Fruit fly (Drosophila melanogaster) whole organism, prepupa: ENCODE measurements around the gene CG34043.

Source experiments
- Blimp-1 ChIP-seq: fragments of 200-800 bp; sonication (Bioruptor generic); optimal IDR thresholded peaks from 3 replicates; lab custom pipeline; 2017; ENCODE audit warnings: missing biosample characterization, missing genetic modification characterization, mild to moderate bottlenecking, moderate library complexity, missing genetic modification reagents
- CG10631 ChIP-seq: fragments of 200-800 bp; sonication (Bioruptor generic); optimal IDR thresholded peaks from 2 replicates; lab custom pipeline; 2016; ENCODE audit warnings: missing biosample characterization, missing genetic modification characterization
- CG11762 ChIP-seq: fragments of 200-800 bp; sonication (Bioruptor generic); optimal IDR thresholded peaks from 3 replicates; lab custom pipeline; 2016; ENCODE audit warnings: missing biosample characterization, missing genetic modification characterization; ENCODE audit not compliant: insufficient read depth
- CG11902 ChIP-seq: fragments of 200-800 bp; sonication (Bioruptor generic); optimal IDR thresholded peaks from 3 replicates; lab custom pipeline; 2016; ENCODE audit warnings: missing biosample characterization, missing genetic modification characterization
- CG15336 ChIP-seq: fragments of 200-800 bp; sonication (Bioruptor generic); IDR thresholded peaks from 2 replicates; pipeline ENCODE4 v1.3.6; 2022; ENCODE audit warnings: missing biosample characterization, missing genetic modification characterization
- CG3032 ChIP-seq: fragments of 200-800 bp; optimal IDR thresholded peaks from 2 replicates; lab custom pipeline; 2019; ENCODE audit warnings: missing biosample characterization, mild to moderate bottlenecking, missing genetic modification characterization, moderate library complexity
- CG31627 ChIP-seq: fragments of 200-800 bp; sonication (Bioruptor generic); optimal IDR thresholded peaks from 3 replicates; lab custom pipeline; 2016; ENCODE audit warnings: missing biosample characterization, missing genetic modification characterization
- CG32006 ChIP-seq: fragments of 200-800 bp; sonication (Bioruptor generic); optimal IDR thresholded peaks from 3 replicates; lab custom pipeline; 2017; ENCODE audit warnings: missing biosample characterization, mild to moderate bottlenecking, missing genetic modification characterization
- CG6276 ChIP-seq: fragments of 200-800 bp; sonication (Bioruptor generic); optimal IDR thresholded peaks from 2 replicates; lab custom pipeline; 2017; ENCODE audit warnings: missing biosample characterization, mild to moderate bottlenecking, missing genetic modification characterization
- CG6792 ChIP-seq: fragments of 200-800 bp; sonication (Bioruptor generic); optimal IDR thresholded peaks from 3 replicates; lab custom pipeline; 2016; ENCODE audit warnings: missing biosample characterization, missing genetic modification characterization
- CG6808 ChIP-seq: fragments of 200-800 bp; sonication (Bioruptor generic); optimal IDR thresholded peaks from 3 replicates; lab custom pipeline; 2017; ENCODE audit warnings: missing biosample characterization, missing genetic modification characterization, mild to moderate bottlenecking, moderate library complexity, missing genetic modification reagents
- CG6854 ChIP-seq: fragments of 200-800 bp; sonication (Bioruptor generic); optimal IDR thresholded peaks from 2 replicates; lab custom pipeline; 2017; ENCODE audit warnings: missing biosample characterization, mild to moderate bottlenecking, missing genetic modification characterization
- CG7368 ChIP-seq: fragments of 200-800 bp; sonication (Bioruptor generic); optimal IDR thresholded peaks from 3 replicates; lab custom pipeline; 2016; ENCODE audit warnings: missing biosample characterization, missing genetic modification characterization
- CG8119 ChIP-seq: fragments of 200-800 bp; sonication (Bioruptor generic); IDR thresholded peaks from 3 replicates; pipeline ENCODE4 v1.3.6; 2022; ENCODE audit warnings: missing biosample characterization, missing genetic modification characterization
- CG8319 ChIP-seq: fragments of 200-800 bp; sonication (Bioruptor generic); optimal IDR thresholded peaks from 3 replicates; lab custom pipeline; 2016; ENCODE audit warnings: missing biosample characterization, missing genetic modification characterization
- CG8632 ChIP-seq: fragments of 200-800 bp; sonication (Bioruptor generic); optimal IDR thresholded peaks from 3 replicates; lab custom pipeline; 2016; ENCODE audit warnings: missing biosample characterization, missing genetic modification characterization
- CG9139 ChIP-seq: fragments of 200-800 bp; sonication (Bioruptor generic); optimal IDR thresholded peaks from 3 replicates; lab custom pipeline; 2017; ENCODE audit warnings: missing biosample characterization, mild to moderate bottlenecking, missing genetic modification characterization
- Eip75B ChIP-seq: fragments of 200-800 bp; sonication (Bioruptor generic); optimal IDR thresholded peaks from 3 replicates; lab custom pipeline; 2016; ENCODE audit warnings: missing biosample characterization, missing genetic modification characterization
- Eip93F ChIP-seq: fragments of 200-800 bp; sonication (Bioruptor generic); optimal IDR thresholded peaks from 2 replicates; lab custom pipeline; 2016; ENCODE audit warnings: missing biosample characterization, mild to moderate bottlenecking, missing genetic modification characterization
- Ets21C ChIP-seq: fragments of 200-800 bp; sonication (Bioruptor generic); optimal IDR thresholded peaks from 3 replicates; lab custom pipeline; 2016; ENCODE audit warnings: missing biosample characterization, missing genetic modification characterization
- Ets96B ChIP-seq: fragments of 200-800 bp; optimal IDR thresholded peaks from 2 replicates; lab custom pipeline; 2019; ENCODE audit warnings: missing biosample characterization, mild to moderate bottlenecking, missing genetic modification characterization, moderate library complexity
- Gug ChIP-seq: fragments of 200-800 bp; sonication (Bioruptor generic); IDR thresholded peaks from 2 replicates; pipeline ENCODE4 v1.3.6; 2022; ENCODE audit warnings: missing biosample characterization, missing genetic modification characterization
- Hr39 ChIP-seq: fragments of 200-800 bp; sonication (Bioruptor generic); optimal IDR thresholded peaks from 2 replicates; lab custom pipeline; 2016; ENCODE audit warnings: missing biosample characterization, missing genetic modification characterization
- Hr4 ChIP-seq: fragments of 200-800 bp; sonication (Bioruptor generic); optimal IDR thresholded peaks from 3 replicates; lab custom pipeline; 2016; ENCODE audit warnings: missing biosample characterization, missing genetic modification characterization
- Lpt ChIP-seq: fragments of 200-800 bp; sonication (Bioruptor generic); optimal IDR thresholded peaks from 3 replicates; lab custom pipeline; 2016; ENCODE audit warnings: missing biosample characterization, missing genetic modification characterization
- Met ChIP-seq: fragments of 200-800 bp; sonication (Bioruptor generic); optimal IDR thresholded peaks from 3 replicates; lab custom pipeline; 2016; ENCODE audit warnings: missing biosample characterization, missing genetic modification characterization
- Sox102F ChIP-seq: fragments of 200-800 bp; sonication (Bioruptor generic); optimal IDR thresholded peaks from 2 replicates; lab custom pipeline; 2016; ENCODE audit warnings: missing biosample characterization, mild to moderate bottlenecking, missing genetic modification characterization
- Sox14 ChIP-seq: fragments of 200-800 bp; sonication (Bioruptor generic); optimal IDR thresholded peaks from 3 replicates; lab custom pipeline; 2016; ENCODE audit warnings: missing biosample characterization, missing genetic modification characterization
- Sox15 ChIP-seq: fragments of 200-800 bp; sonication (Bioruptor generic); optimal IDR thresholded peaks from 3 replicates; lab custom pipeline; 2016; ENCODE audit warnings: missing biosample characterization, missing genetic modification characterization
- achi ChIP-seq: fragments of 200-800 bp; sonication (Bioruptor generic); optimal IDR thresholded peaks from 3 replicates; lab custom pipeline; 2016; ENCODE audit warnings: missing biosample characterization, missing genetic modification characterization
- cyc ChIP-seq: fragments of 200-800 bp; sonication (Bioruptor generic); optimal IDR thresholded peaks from 3 replicates; lab custom pipeline; 2016; ENCODE audit warnings: missing biosample characterization, missing genetic modification characterization
- dac ChIP-seq: fragments of 200-800 bp; sonication (Bioruptor generic); optimal IDR thresholded peaks from 2 replicates; lab custom pipeline; 2017; ENCODE audit warnings: missing biosample characterization, mild to moderate bottlenecking, missing genetic modification characterization
- esn ChIP-seq: fragments of 200-800 bp; sonication (Bioruptor generic); optimal IDR thresholded peaks from 2 replicates; lab custom pipeline; 2016; ENCODE audit warnings: missing biosample characterization, mild to moderate bottlenecking, missing genetic modification characterization, moderate library complexity
- fd85E ChIP-seq: fragments of 200-800 bp; sonication (Bioruptor generic); optimal IDR thresholded peaks from 3 replicates; lab custom pipeline; 2016; ENCODE audit warnings: missing biosample characterization, missing genetic modification characterization
- fkh ChIP-seq: fragments of 200-800 bp; sonication (Bioruptor generic); optimal IDR thresholded peaks from 3 replicates; lab custom pipeline; 2017; ENCODE audit warnings: missing biosample characterization, mild to moderate bottlenecking, missing genetic modification characterization, moderate library complexity
- lz ChIP-seq: fragments of 200-800 bp; sonication (Bioruptor generic); optimal IDR thresholded peaks from 3 replicates; lab custom pipeline; 2016; ENCODE audit warnings: missing biosample characterization, missing genetic modification characterization
- net ChIP-seq: fragments of 200-800 bp; sonication (Bioruptor generic); optimal IDR thresholded peaks from 3 replicates; lab custom pipeline; 2016; ENCODE audit warnings: missing biosample characterization, missing genetic modification characterization
- pdm3 ChIP-seq: fragments of 200-800 bp; sonication (Bioruptor generic); optimal IDR thresholded peaks from 3 replicates; lab custom pipeline; 2016; ENCODE audit warnings: missing biosample characterization, missing genetic modification characterization
- spab ChIP-seq: fragments of 200-800 bp; sonication (Bioruptor generic); optimal IDR thresholded peaks from 2 replicates; lab custom pipeline; 2017; ENCODE audit warnings: missing biosample characterization, mild to moderate bottlenecking, missing genetic modification characterization, missing genetic modification reagents
- ss ChIP-seq, 2 experiments: fragments of 200-800 bp; sonication (Bioruptor generic); optimal IDR thresholded peaks; 2 replicates in 1 of 2; 3 replicates in 1 of 2; lab custom pipeline; 2017 to 2018; ENCODE audit warnings: mild to moderate bottlenecking in 2 of 2, missing biosample characterization in 2 of 2, missing genetic modification characterization in 2 of 2, moderate library complexity in 1 of 2
- svp ChIP-seq: fragments of 200-800 bp; sonication (Bioruptor generic); peaks from one replicate; lab custom pipeline; 2016; ENCODE audit warnings: missing biosample characterization, missing genetic modification characterization
- vri ChIP-seq: fragments of 200-800 bp; sonication (Bioruptor generic); optimal IDR thresholded peaks from 3 replicates; lab custom pipeline; 2016; ENCODE audit warnings: missing biosample characterization, mild to moderate bottlenecking, missing genetic modification characterization

The CG34043 gene

dm6 chr2L:10292066-10292560 is 11.4 kb upstream of the CG34043 start, which contains the start of gene Ufd4 (continued):
- TF ChIP-seq esn (GFP tag; lab: Kevin White, UChicago): peak; percentile 70

- no peak for TF ChIP-seq CG11902
- no peak for TF ChIP-seq svp (GFP tag; lab: Kevin White, UChicago)
- TF ChIP-seq CG8119: no peak
- TF ChIP-seq Gug (GFP tag; lab: Robert Waterston, UW): no peak
- no peak for TF ChIP-seq Hr4 (GFP tag; lab: Kevin White, UChicago)
- no peak for TF ChIP-seq CG6792
- TF ChIP-seq Sox15 (GFP tag; lab: Kevin White, UChicago): no peak
- TF ChIP-seq CG6276: no peak
- no peak for TF ChIP-seq Sox102F
- TF ChIP-seq dac (GFP tag; lab: Kevin White, UChicago): no peak
These were observed 10.6 kb upstream of the CG34043 start for dm6 chr2L:10291276-10291675.

- TF ChIP-seq CG31627 (GFP tag; lab: Kevin White, UChicago): peak; percentile 0
- no peak for TF ChIP-seq Eip75B
- no peak for TF ChIP-seq Gug (GFP tag; lab: Robert Waterston, UW)
- TF ChIP-seq CG10631 (GFP tag; lab: Kevin White, UChicago): no peak
- no peak for TF ChIP-seq CG15336 (GFP tag; lab: Robert Waterston, UW)
- no peak for TF ChIP-seq CG6808 (GFP tag; lab: Kevin White, UChicago)
- TF ChIP-seq dac (GFP tag; lab: Kevin White, UChicago): no peak
- no peak for TF ChIP-seq net (GFP tag; lab: Kevin White, UChicago)
- TF ChIP-seq CG3032 (tag; lab: Kevin White, UChicago): peak; percentile 19
- TF ChIP-seq lz: peak; percentile 12
- peak; percentile 1 for TF ChIP-seq Eip93F
- TF ChIP-seq achi (GFP tag; lab: Kevin White, UChicago): no peak
- TF ChIP-seq Met: no peak
- peak; percentile 14 for TF ChIP-seq esn (GFP tag; lab: Kevin White, UChicago)
- TF ChIP-seq CG11762 (GFP tag; lab: Kevin White, UChicago): no peak
- no peak for TF ChIP-seq svp (GFP tag; lab: Kevin White, UChicago)
- no peak for TF ChIP-seq CG6854
- TF ChIP-seq, all 60 proteins: peak for 5
These were observed 2.0 kb downstream of the CG34043 start, which contains the start of gene Utx for dm6 chr2L:10278658-10279057. TSS of gene Utx (minus strand) at chr2L:10278811.

- TF ChIP-seq CG8119: no peak
- TF ChIP-seq fkh (GFP tag; lab: Kevin White, UChicago): peak; percentile 84
These were observed 3.3 kb downstream of the CG34043 start for dm6 chr2L:10277362-10277761.

dm6 chr2L:10276846-10277245 is 3.8 kb downstream of the CG34043 start:
- no peak for TF ChIP-seq CG6854
- no peak for TF ChIP-seq Blimp-1 (GFP tag; lab: Kevin White, UChicago)
- TF ChIP-seq esn (GFP tag; lab: Kevin White, UChicago): peak; percentile 74
- TF ChIP-seq fd85E (GFP tag; lab: Kevin White, UChicago): no peak
- no peak for TF ChIP-seq CG11762 (GFP tag; lab: Kevin White, UChicago)
- TF ChIP-seq CG32006 (GFP tag; lab: Kevin White, UChicago): no peak
- TF ChIP-seq dac (GFP tag; lab: Kevin White, UChicago): peak; percentile 37
- no peak for TF ChIP-seq CG8319 (GFP tag; lab: Kevin White, UChicago)
- peak; percentile 22 for TF ChIP-seq CG8632 (GFP tag; lab: Kevin White, UChicago)
- peak; percentile 42 for TF ChIP-seq Hr4 (GFP tag; lab: Kevin White, UChicago)
- peak; percentile 85 for TF ChIP-seq Sox14
- no peak for TF ChIP-seq spab (GFP tag; lab: Kevin White, UChicago)
- TF ChIP-seq Ets96B: no peak
- peak; percentile 21 for TF ChIP-seq Ets21C (GFP tag; lab: Kevin White, UChicago)
- TF ChIP-seq Met: no peak
- no peak for TF ChIP-seq CG3032 (tag; lab: Kevin White, UChicago)
- TF ChIP-seq ss (GFP tag; optimal IDR thresholded peaks at IDR 0.05; lab: Kevin White, UChicago): no peak
- TF ChIP-seq cyc (GFP tag; lab: Kevin White, UChicago): peak; percentile 56
- peak; percentile 58 for TF ChIP-seq achi (GFP tag; lab: Kevin White, UChicago)
- peak; percentile 59 for TF ChIP-seq lz
- TF ChIP-seq fkh (GFP tag; lab: Kevin White, UChicago): no peak
- TF ChIP-seq Hr39 (GFP tag; lab: Kevin White, UChicago): no peak
- no peak for TF ChIP-seq pdm3 (GFP tag; lab: Kevin White, UChicago)
- TF ChIP-seq Sox102F: no peak
- no peak for TF ChIP-seq CG6276
- no peak for TF ChIP-seq CG9139
- peak; percentile 51 for TF ChIP-seq vri (GFP tag; lab: Kevin White, UChicago)
- TF ChIP-seq Lpt: no peak
- no peak for TF ChIP-seq svp (GFP tag; lab: Kevin White, UChicago)
- no peak for TF ChIP-seq CG7368 (GFP tag; lab: Kevin White, UChicago)
